Worm (Caenorhabditis elegans) whole organism, midembryonic: ENCODE measurements around the gene vps-33.1.

Source experiments
- T22C8.4 ChIP-seq: fragments of 200-800 bp; sonication (Bioruptor generic); IDR thresholded peaks from 2 replicates; pipeline ENCODE4 v1.3.6; 2022; ENCODE audit warnings: missing genetic modification characterization, missing compliant biosample characterization
- cog-1 ChIP-seq: sonication (generic microtip); optimal IDR thresholded peaks from 2 replicates; lab custom pipeline; 2016; ENCODE audit warnings: missing genetic modification characterization, missing compliant biosample characterization
- flt-1 ChIP-seq: fragments of 200-800 bp; sonication (Bioruptor generic); IDR thresholded peaks from 2 replicates; pipeline ENCODE4 v1.3.6; 2022; ENCODE audit warnings: missing genetic modification characterization, missing compliant biosample characterization
- klf-2 ChIP-seq: fragments of 200-800 bp; sonication (Bioruptor generic); conservative IDR thresholded peaks from 2 replicates; pipeline ENCODE4 v1.3.6; 2022; ENCODE audit warnings: missing genetic modification reagents, missing genetic modification characterization, missing compliant biosample characterization

DNA sequence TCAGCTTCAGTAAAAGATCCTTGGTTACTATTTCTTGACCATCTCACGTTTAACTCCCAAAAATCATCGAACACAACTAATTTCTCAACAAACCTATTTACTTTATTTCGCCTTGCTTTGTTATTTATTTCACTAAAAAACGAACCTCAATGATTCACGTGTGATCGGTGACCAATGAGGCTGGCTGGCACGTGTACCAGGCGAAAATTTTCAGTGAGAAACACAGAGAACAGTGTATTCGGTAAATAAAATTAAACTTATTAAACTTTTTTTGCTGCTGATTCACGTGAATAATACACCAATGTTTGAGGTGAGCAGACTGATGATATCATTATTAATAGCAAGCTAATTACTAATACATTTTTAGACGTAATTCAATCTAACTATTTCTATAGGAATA, 45.3 kb upstream of the vps-33.1 start:
- TF ChIP-seq T22C8.4: no peak
- TF ChIP-seq cog-1: no peak
- no peak for TF ChIP-seq flt-1 (GFP tag; lab: Robert Waterston, UW)
- no peak for TF ChIP-seq klf-2
